Worm (Caenorhabditis elegans) whole organism, L2 larva: ENCODE data around the gene pid-1.

ENCODE experiments used
- C34F6.9 ChIP-seq: fragments of 150-350 bp; optimal IDR thresholded peaks from 2 replicates; lab custom pipeline; 2014; ENCODE audit warnings: missing biosample characterization, missing genetic modification characterization
- F13H6.1 ChIP-seq: sonication (generic microtip); optimal IDR thresholded peaks from 2 replicates; lab custom pipeline; 2016; ENCODE audit warnings: missing genetic modification characterization, missing compliant biosample characterization
- R02D3.7 ChIP-seq: fragments of 150-350 bp; optimal IDR thresholded peaks from 2 replicates; lab custom pipeline; 2014; ENCODE audit warnings: missing biosample characterization, missing genetic modification characterization
- Y55F3AM.14 ChIP-seq: fragments of 200-800 bp; sonication (Bioruptor generic); optimal IDR thresholded peaks from 2 replicates; lab custom pipeline; 2018; ENCODE audit warnings: mild to moderate bottlenecking, missing genetic modification characterization, missing compliant biosample characterization
- alr-1 ChIP-seq: fragments of 150-350 bp; optimal IDR thresholded peaks from 2 replicates; lab custom pipeline; 2014; ENCODE audit warnings: missing biosample characterization, missing genetic modification characterization
- ama-1 ChIP-seq: fragments of 150-350 bp; optimal IDR thresholded peaks from 2 replicates; lab custom pipeline; 2018; ENCODE audit warnings: inconsistent platforms
- blmp-1 ChIP-seq: sonication (generic microtip); optimal IDR thresholded peaks from 2 replicates; lab custom pipeline; 2017; ENCODE audit warnings: missing genetic modification characterization, mild to moderate bottlenecking, missing compliant biosample characterization, antibody characterized with exemption, moderate library complexity; ENCODE audit not compliant: insufficient read depth
- ceh-16 ChIP-seq: fragments of 150-350 bp; optimal IDR thresholded peaks from 2 replicates; lab custom pipeline; 2014; ENCODE audit warnings: missing biosample characterization, missing genetic modification characterization
- ceh-82 ChIP-seq: fragments of 150-350 bp; optimal IDR thresholded peaks from 2 replicates; lab custom pipeline; 2014; ENCODE audit warnings: missing biosample characterization, missing genetic modification characterization
- crh-2 ChIP-seq: sonication (generic microtip); optimal IDR thresholded peaks from 2 replicates; lab custom pipeline; 2017; ENCODE audit warnings: missing biosample characterization, missing genetic modification characterization
- dmd-4 ChIP-seq: sonication (generic microtip); optimal IDR thresholded peaks from 2 replicates; lab custom pipeline; 2017; ENCODE audit warnings: missing biosample characterization, missing genetic modification characterization
- egl-27 ChIP-seq: sonication (generic microtip); optimal IDR thresholded peaks from 3 replicates; lab custom pipeline; 2017; ENCODE audit warnings: missing biosample characterization, missing genetic modification reagents, missing genetic modification characterization
- elt-1 ChIP-seq: fragments of 150-350 bp; optimal IDR thresholded peaks from 2 replicates; lab custom pipeline; 2014; ENCODE audit warnings: missing biosample characterization, missing genetic modification characterization
- elt-3 ChIP-seq: sonication (generic microtip); optimal IDR thresholded peaks from 2 replicates; lab custom pipeline; 2017; ENCODE audit warnings: missing biosample characterization, missing genetic modification characterization
- fos-1 ChIP-seq: fragments of 150-350 bp; optimal IDR thresholded peaks from 2 replicates; lab custom pipeline; 2014; ENCODE audit warnings: missing biosample characterization, missing genetic modification characterization
- gmeb-1 ChIP-seq: fragments of 150-350 bp; optimal IDR thresholded peaks from 2 replicates; lab custom pipeline; 2014; ENCODE audit warnings: missing biosample characterization, missing genetic modification characterization
- lin-11 ChIP-seq: fragments of 150-350 bp; sonication (generic microtip); optimal IDR thresholded peaks from 2 replicates; lab custom pipeline; 2014; ENCODE audit warnings: missing biosample characterization, missing genetic modification characterization, inconsistent platforms, mixed read lengths
- lin-39 ChIP-seq: fragments of 150-350 bp; optimal IDR thresholded peaks from 2 replicates; lab custom pipeline; 2014; ENCODE audit warnings: missing biosample characterization, missing genetic modification reagents, missing genetic modification characterization
- lsy-2 ChIP-seq, 2 experiments: fragments of 150-350 bp in 1 of 2; sonication (generic microtip) in 1 of 2; optimal IDR thresholded peaks; 2 replicates each; lab custom pipeline; 2014 to 2017; ENCODE audit warnings: missing biosample characterization in 2 of 2, missing genetic modification characterization in 2 of 2
- mab-5 ChIP-seq: fragments of 150-350 bp; optimal IDR thresholded peaks from 2 replicates; lab custom pipeline; 2014; ENCODE audit warnings: missing biosample characterization, missing genetic modification characterization
- mbf-1 ChIP-seq: sonication (generic microtip); optimal IDR thresholded peaks from 2 replicates; lab custom pipeline; 2017; ENCODE audit warnings: missing biosample characterization, missing genetic modification characterization
- mdl-1 ChIP-seq, 2 experiments: fragments of 150-350 bp in 1 of 2; sonication (generic microtip) in 1 of 2; optimal IDR thresholded peaks; 2 replicates each; lab custom pipeline; 2017; ENCODE audit warnings: missing biosample characterization in 2 of 2, missing genetic modification characterization in 2 of 2
- nhr-11 ChIP-seq: fragments of 150-350 bp; optimal IDR thresholded peaks from 2 replicates; lab custom pipeline; 2014; ENCODE audit warnings: missing biosample characterization, missing genetic modification characterization
- nhr-129 ChIP-seq: fragments of 150-350 bp; optimal IDR thresholded peaks from 2 replicates; lab custom pipeline; 2014; ENCODE audit warnings: missing biosample characterization, missing genetic modification characterization
- nhr-21 ChIP-seq: fragments of 150-350 bp; optimal IDR thresholded peaks from 2 replicates; lab custom pipeline; 2014; ENCODE audit warnings: missing biosample characterization, missing genetic modification characterization
- nhr-237 ChIP-seq: fragments of 150-350 bp; optimal IDR thresholded peaks from 2 replicates; lab custom pipeline; 2014; ENCODE audit warnings: missing biosample characterization, missing genetic modification characterization
- nhr-25 ChIP-seq: fragments of 150-350 bp; sonication (generic microtip); optimal IDR thresholded peaks from 3 replicates; lab custom pipeline; 2014; ENCODE audit warnings: missing biosample characterization, missing genetic modification characterization
- nhr-6 ChIP-seq: fragments of 150-350 bp; optimal IDR thresholded peaks from 2 replicates; lab custom pipeline; 2014; ENCODE audit warnings: missing biosample characterization, missing genetic modification characterization
- nhr-77 ChIP-seq: fragments of 150-350 bp; optimal IDR thresholded peaks from 2 replicates; lab custom pipeline; 2014; ENCODE audit warnings: missing biosample characterization, missing genetic modification characterization
- peb-1 ChIP-seq: fragments of 150-350 bp; optimal IDR thresholded peaks from 2 replicates; lab custom pipeline; 2014; ENCODE audit warnings: missing biosample characterization, missing genetic modification characterization
- sem-4 ChIP-seq: fragments of 150-350 bp; optimal IDR thresholded peaks from 2 replicates; lab custom pipeline; 2014; ENCODE audit warnings: missing biosample characterization, missing genetic modification reagents, missing genetic modification characterization
- skn-1 ChIP-seq: sonication (generic microtip); optimal IDR thresholded peaks from 2 replicates; lab custom pipeline; 2017; ENCODE audit warnings: missing biosample characterization, missing genetic modification characterization
- sma-3 ChIP-seq: sonication (generic microtip); optimal IDR thresholded peaks from 2 replicates; lab custom pipeline; 2016; ENCODE audit warnings: missing genetic modification reagents, missing genetic modification characterization, missing compliant biosample characterization
- sma-9 ChIP-seq, 2 experiments: fragments of 150-350 bp in 1 of 2; sonication (generic microtip) in 1 of 2; optimal IDR thresholded peaks; 2 replicates each; lab custom pipeline; 2014 to 2016; ENCODE audit warnings: missing genetic modification characterization in 2 of 2, mild to moderate bottlenecking in 1 of 2, missing biosample characterization in 1 of 2, missing compliant biosample characterization in 1 of 2, missing genetic modification reagents in 1 of 2, moderate library complexity in 1 of 2
- snpc-4 ChIP-seq: fragments of 150-350 bp; optimal IDR thresholded peaks from 2 replicates; lab custom pipeline; 2014; ENCODE audit warnings: missing biosample characterization, missing genetic modification characterization
- unc-39 ChIP-seq: fragments of 150-350 bp; optimal IDR thresholded peaks from 2 replicates; lab custom pipeline; 2014; ENCODE audit warnings: missing biosample characterization, missing genetic modification characterization
- unc-55 ChIP-seq: fragments of 150-350 bp; sonication (generic microtip); optimal IDR thresholded peaks from 3 replicates; lab custom pipeline; 2014; ENCODE audit warnings: missing biosample characterization, missing genetic modification reagents, missing genetic modification characterization
- unc-62 ChIP-seq: fragments of 150-350 bp; optimal IDR thresholded peaks from 2 replicates; lab custom pipeline; 2014; ENCODE audit warnings: missing biosample characterization, missing genetic modification reagents, missing genetic modification characterization
- zag-1 ChIP-seq: fragments of 150-350 bp; optimal IDR thresholded peaks from 2 replicates; lab custom pipeline; 2014; ENCODE audit warnings: missing biosample characterization, missing genetic modification characterization
- ztf-11 ChIP-seq: sonication (generic microtip); optimal IDR thresholded peaks from 2 replicates; lab custom pipeline; 2017; ENCODE audit warnings: missing biosample characterization, missing genetic modification characterization
- ztf-4 ChIP-seq: fragments of 150-350 bp; optimal IDR thresholded peaks from 2 replicates; lab custom pipeline; 2014; ENCODE audit warnings: missing biosample characterization, missing genetic modification characterization

pid-1 gene

ce11 chrII:7676307-7676905 lies 13.9 kb downstream of the pid-1 start:
- TF ChIP-seq C34F6.9 (tag; lab: Kevin White, UChicago): peak; percentile 0
- peak; percentile 34 for TF ChIP-seq sma-3 (GFP tag; lab: Kevin White, UChicago)
- TF ChIP-seq lsy-2 (tag; optimal IDR thresholded peaks at IDR 0.05; lab: Kevin White, UChicago): peak in 1 of 2 experiments; percentile 6
- TF ChIP-seq egl-27 (tag; lab: Kevin White, UChicago): peak; percentile 16
- no peak for TF ChIP-seq snpc-4 (tag; lab: Kevin White, UChicago)
- no peak for TF ChIP-seq lin-11
- no peak for TF ChIP-seq R02D3.7 (tag; lab: Kevin White, UChicago)
- TF ChIP-seq nhr-6: no peak
- peak; percentile 33 for TF ChIP-seq nhr-25 (tag; lab: Kevin White, UChicago)
- TF ChIP-seq lin-39 (tag; lab: Kevin White, UChicago): no peak
- TF ChIP-seq unc-55 (GFP tag; lab: Kevin White, UChicago): peak; percentile 58
- peak; percentile 41 for TF ChIP-seq nhr-129
- TF ChIP-seq nhr-11 (tag; lab: Kevin White, UChicago): no peak
- TF ChIP-seq ama-1 (lab: Kevin White, UChicago): no peak
- TF ChIP-seq mdl-1 (tag; optimal IDR thresholded peaks at IDR 0.05; lab: Kevin White, UChicago): peak in 1 of 2 experiments; percentile 11
- no peak for TF ChIP-seq elt-3 (tag; lab: Kevin White, UChicago)
- TF ChIP-seq ceh-16 (tag; lab: Kevin White, UChicago): peak; percentile 5
- no peak for TF ChIP-seq unc-39 (tag; lab: Kevin White, UChicago)
- TF ChIP-seq, all 48 proteins: peak for 9

ce11 chrII:7675752-7676151 lies 14.6 kb downstream of the pid-1 start:
- TF ChIP-seq nhr-21 (tag; lab: Kevin White, UChicago): no peak
- TF ChIP-seq nhr-77 (tag; lab: Kevin White, UChicago): no peak

- no peak for TF ChIP-seq mab-5 (tag; lab: Kevin White, UChicago)
- no peak for TF ChIP-seq peb-1 (tag; lab: Kevin White, UChicago)
- no peak for TF ChIP-seq ztf-11 (tag; lab: Kevin White, UChicago)
- TF ChIP-seq mbf-1 (tag; lab: Kevin White, UChicago): no peak
- TF ChIP-seq ama-1 (lab: Kevin White, UChicago): no peak
These were observed 18.7 kb downstream of the pid-1 start, which contains the start of gene lir-1 for ce11 chrII:7671705-7672104. lir-1 (plus strand) TSS chrII:7672005.

ce11 chrII:7670039-7670438 lies 20.3 kb downstream of the pid-1 start:
- TF ChIP-seq nhr-21 (tag; lab: Kevin White, UChicago) (no peak), crh-2 (tag; lab: Kevin White, UChicago) (no peak), gmeb-1 (tag; lab: Kevin White, UChicago) (no peak), ama-1 (lab: Kevin White, UChicago) (no peak), sem-4 (tag; lab: Kevin White, UChicago) (no peak), ztf-4 (tag; lab: Kevin White, UChicago) (no peak), sma-9 (GFP tag; optimal IDR thresholded peaks at IDR 0.05; lab: Kevin White, UChicago) (no peak), sma-9 (tag; optimal IDR thresholded peaks at IDR 0.05; lab: Kevin White, UChicago) (no peak), mdl-1 (tag; optimal IDR thresholded peaks at IDR 0.05; lab: Kevin White, UChicago) (no peak), F13H6.1 (tag; lab: Kevin White, UChicago) (no peak), skn-1 (tag; lab: Kevin White, UChicago) (no peak), unc-62 (GFP tag; lab: Kevin White, UChicago) (no peak), blmp-1 (tag; lab: Kevin White, UChicago) (no peak)

ce11 chrII:7669409-7669808 lies 20.9 kb downstream of the pid-1 start:
- peak; percentile 42 for TF ChIP-seq lin-11
- TF ChIP-seq mdl-1 (tag; optimal IDR thresholded peaks at IDR 0.05; lab: Kevin White, UChicago): no peak
- no peak for TF ChIP-seq unc-62 (GFP tag; lab: Kevin White, UChicago)
- no peak for TF ChIP-seq elt-3 (tag; lab: Kevin White, UChicago)
- no peak for TF ChIP-seq Y55F3AM.14
- no peak for TF ChIP-seq sma-3 (GFP tag; lab: Kevin White, UChicago)
- TF ChIP-seq alr-1: no peak
- TF ChIP-seq nhr-129: peak; percentile 69
- peak; percentile 10 for TF ChIP-seq crh-2 (tag; lab: Kevin White, UChicago)
- no peak for TF ChIP-seq mab-5 (tag; lab: Kevin White, UChicago)
- TF ChIP-seq nhr-25 (tag; lab: Kevin White, UChicago): peak; percentile 32
- TF ChIP-seq C34F6.9 (tag; lab: Kevin White, UChicago): peak; percentile 74
- no peak for TF ChIP-seq nhr-237
- TF ChIP-seq dmd-4 (tag; lab: Kevin White, UChicago): no peak
- peak; percentile 26 for TF ChIP-seq F13H6.1 (tag; lab: Kevin White, UChicago)
- TF ChIP-seq elt-1: no peak
- TF ChIP-seq lsy-2 (tag; optimal IDR thresholded peaks at IDR 0.05; lab: Kevin White, UChicago): peak in 1 of 2 experiments; percentile 44
- TF ChIP-seq unc-55 (GFP tag; lab: Kevin White, UChicago): peak; percentile 66
- peak; percentile 15 for TF ChIP-seq sem-4 (tag; lab: Kevin White, UChicago)
- TF ChIP-seq zag-1: no peak
- TF ChIP-seq nhr-21 (tag; lab: Kevin White, UChicago): no peak
- no peak for TF ChIP-seq nhr-77 (tag; lab: Kevin White, UChicago)
- TF ChIP-seq ceh-82: no peak
- peak; percentile 38 for TF ChIP-seq fos-1 (tag; lab: Kevin White, UChicago)
- TF ChIP-seq, all 48 proteins: peak for 10
